Worm (Caenorhabditis elegans): ENCODE measurements around the gene alh-8.
A peak's percentile ranks its signal among the peaks of the same experiment; 100 is the strongest.

The alh-8 gene

ce11 chrII:11713569-11713968 is 15.3 kb upstream of the alh-8 start, which contains the start of gene F13D12.10 (continued):
- TF ChIP-seq tra-1 (GFP tag; IDR thresholded peaks at IDR 0.05) (no peak), pqm-1 (tag; optimal IDR thresholded peaks at IDR 0.05) (no peak), spr-3 (GFP tag; optimal IDR thresholded peaks at IDR 0.05) (no peak), zfp-3 (GFP tag; conservative IDR thresholded peaks at IDR 0.05) (no peak), nhr-111 (GFP tag; optimal IDR thresholded peaks at IDR 0.05) (no peak), mdt-29 (GFP tag; IDR thresholded peaks at IDR 0.05) (no peak), set-16 (GFP tag; IDR thresholded peaks at IDR 0.05) (peak; percentile 49), dmd-6 (GFP tag; IDR thresholded peaks at IDR 0.05) (no peak; the same call in 1 of the 2 replicates), dmd-8 (GFP tag; IDR thresholded peaks at IDR 0.05) (no peak), spr-1 (tag; optimal IDR thresholded peaks at IDR 0.05) (peak; percentile 3), unc-39 (tag; optimal IDR thresholded peaks at IDR 0.05) (no peak), hif-1 (tag; optimal IDR thresholded peaks at IDR 0.05) (peak in 1 of 2 experiments; percentile 34), T26A8.4 (GFP tag; IDR thresholded peaks at IDR 0.05) (no peak), ctbp-1 (GFP tag; IDR thresholded peaks at IDR 0.05) (no peak), Y48G9A.11 (GFP tag; IDR thresholded peaks at IDR 0.05) (no peak), fos-1 (tag; optimal IDR thresholded peaks at IDR 0.05) (no peak), skn-1 (tag; optimal IDR thresholded peaks at IDR 0.05) (no peak), egl-43 (GFP tag; IDR thresholded peaks at IDR 0.05) (no peak), attf-4 (tag; optimal IDR thresholded peaks at IDR 0.05) (no peak), pha-4 (GFP tag; IDR thresholded peaks at IDR 0.05) (no peak), pha-4 (tag; optimal IDR thresholded peaks at IDR 0.05) (no peak), madf-5 (GFP tag; IDR thresholded peaks at IDR 0.05) (no peak), nhr-11 (tag; optimal IDR thresholded peaks at IDR 0.05) (peak; percentile 59), lin-38 (GFP tag; IDR thresholded peaks at IDR 0.05) (no peak), daf-8 (GFP tag; IDR thresholded peaks at IDR 0.05) (no peak), vab-7 (GFP tag; IDR thresholded peaks at IDR 0.05) (no peak), nhr-42 (GFP tag; IDR thresholded peaks at IDR 0.05) (no peak), arid-1 (GFP tag; conservative IDR thresholded peaks at IDR 0.05) (no peak), lsy-2 (tag; optimal IDR thresholded peaks at IDR 0.05) (peak in 1 of 2 experiments; percentile 21), snpc-1.2 (GFP tag; IDR thresholded peaks at IDR 0.05) (no peak), jun-1 (tag; optimal IDR thresholded peaks at IDR 0.05) (no peak), hlh-30 (tag; optimal IDR thresholded peaks at IDR 0.05; ENCODE audit: insufficient read depth) (peak; percentile 62), nhr-6 (tag; optimal IDR thresholded peaks at IDR 0.05) (no peak), ceh-62 (tag; optimal IDR thresholded peaks at IDR 0.05) (no peak), ceh-20 (GFP tag; IDR thresholded peaks at IDR 0.05) (peak; percentile 17; the same call in 1 of the 2 replicates), dpl-1 (GFP tag; optimal IDR thresholded peaks at IDR 0.05) (no peak), egl-27 (tag; optimal IDR thresholded peaks at IDR 0.05) (no peak), zag-1 (tag; optimal IDR thresholded peaks at IDR 0.05) (no peak), nhr-25 (tag; optimal IDR thresholded peaks at IDR 0.05; ENCODE audit: borderline replicate concordance, insufficient read depth) (no peak), mxl-3 (GFP tag; optimal IDR thresholded peaks at IDR 0.05) (no peak), ceh-44 (GFP tag; IDR thresholded peaks at IDR 0.05) (no peak), ztf-11 (tag; optimal IDR thresholded peaks at IDR 0.05) (no peak), Y105C5A.15 (GFP tag; IDR thresholded peaks at IDR 0.05) (no peak), lim-7 (GFP tag; IDR thresholded peaks at IDR 0.05) (no peak), mes-2 (tag; optimal IDR thresholded peaks at IDR 0.05; ENCODE audit: poor library complexity, severe bottlenecking) (no peak), daf-19 (GFP tag; conservative IDR thresholded peaks at IDR 0.05) (no peak), ceh-32 (tag; optimal IDR thresholded peaks at IDR 0.05; ENCODE audit: poor library complexity) (no peak), tag-97 (GFP tag; IDR thresholded peaks at IDR 0.05) (no peak), dmd-9 (GFP tag; IDR thresholded peaks at IDR 0.05) (no peak), ZK546.5 (tag; optimal IDR thresholded peaks at IDR 0.05) (no peak), hmg-1.1 (GFP tag; IDR thresholded peaks at IDR 0.05) (peak; percentile 35; the same call in 1 of the 2 replicates)

Measured in whole organism, L4 larva.